Fruit fly (Drosophila melanogaster) whole organism, embryonic: ENCODE results near the gene Cpr65Av.

Experiments used
- Aef1 ChIP-seq: fragments of 200-800 bp; sonication (Bioruptor generic); IDR thresholded peaks from 3 replicates; pipeline ENCODE4 v1.3.6; 2022; ENCODE audit warnings: missing biosample characterization, missing genetic modification characterization
- Bgb ChIP-seq: fragments of 200-800 bp; sonication (Bioruptor generic); IDR thresholded peaks from 2 replicates; pipeline ENCODE4 v1.3.6; 2022; ENCODE audit warnings: missing biosample characterization, missing genetic modification characterization; ENCODE audit not compliant: partially characterized antibody
- BtbVII ChIP-seq: fragments of 200-800 bp; sonication (Bioruptor generic); optimal IDR thresholded peaks from 3 replicates; lab custom pipeline; 2017; ENCODE audit warnings: missing biosample characterization, mild to moderate bottlenecking, missing genetic modification characterization
- CG11247 ChIP-seq: fragments of 200-800 bp; sonication (Bioruptor generic); IDR thresholded peaks from 2 replicates; pipeline ENCODE4 v1.3.6; 2022; ENCODE audit warnings: missing biosample characterization, missing genetic modification characterization
- CG11456 ChIP-seq: fragments of 200-800 bp; sonication (Bioruptor generic); IDR thresholded peaks from 3 replicates; pipeline ENCODE4 v1.3.6; 2022; ENCODE audit warnings: missing biosample characterization, missing genetic modification characterization
- CG11504 ChIP-seq: fragments of 200-800 bp; sonication (Bioruptor generic); optimal IDR thresholded peaks from 3 replicates; lab custom pipeline; 2019; ENCODE audit warnings: missing biosample characterization, mild to moderate bottlenecking, missing genetic modification characterization, moderate library complexity
- CG11560 ChIP-seq: fragments of 200-800 bp; sonication (Bioruptor generic); IDR thresholded peaks from 3 replicates; pipeline ENCODE4 v1.3.6; 2022; ENCODE audit warnings: missing biosample characterization, missing genetic modification characterization
- CG12659 ChIP-seq: fragments of 200-800 bp; sonication (Bioruptor generic); optimal IDR thresholded peaks from 3 replicates; lab custom pipeline; 2017; ENCODE audit warnings: mild to moderate bottlenecking, missing biosample characterization, missing genetic modification reagents, missing genetic modification characterization
- CG15073 ChIP-seq: fragments of 200-800 bp; sonication (Bioruptor generic); optimal IDR thresholded peaks from 2 replicates; lab custom pipeline; 2016; ENCODE audit warnings: missing biosample characterization, missing genetic modification characterization
- CG32532 ChIP-seq: fragments of 200-800 bp; sonication (Bioruptor generic); IDR thresholded peaks from 2 replicates; pipeline ENCODE4 v1.3.6; 2022; ENCODE audit warnings: missing biosample characterization, missing genetic modification characterization
- CG3838 ChIP-seq: fragments of 200-800 bp; sonication (Bioruptor generic); optimal IDR thresholded peaks from 3 replicates; lab custom pipeline; 2016; ENCODE audit warnings: missing biosample characterization, missing genetic modification characterization
- CG4404 ChIP-seq: fragments of 200-800 bp; sonication (Bioruptor generic); IDR thresholded peaks from 2 replicates; pipeline ENCODE4 v1.3.6; 2022; ENCODE audit warnings: missing biosample characterization, missing genetic modification characterization
- CG4707 ChIP-seq: fragments of 200-800 bp; sonication (Bioruptor generic); optimal IDR thresholded peaks from 2 replicates; lab custom pipeline; 2018; ENCODE audit warnings: missing biosample characterization, mild to moderate bottlenecking, missing genetic modification characterization, moderate library complexity
- CG4820 ChIP-seq: fragments of 200-800 bp; sonication (Bioruptor generic); optimal IDR thresholded peaks from 3 replicates; lab custom pipeline; 2016; ENCODE audit warnings: missing biosample characterization, missing genetic modification characterization
- CG4854 ChIP-seq: fragments of 200-800 bp; sonication (Bioruptor generic); optimal IDR thresholded peaks from 2 replicates; lab custom pipeline; 2016; ENCODE audit warnings: missing biosample characterization, missing genetic modification characterization, inconsistent platforms
- CG6175 ChIP-seq: fragments of 200-800 bp; sonication (Bioruptor generic); IDR thresholded peaks from 3 replicates; pipeline ENCODE4 v1.3.6; 2022; ENCODE audit warnings: missing biosample characterization, missing genetic modification characterization
- CG6654 ChIP-seq: fragments of 200-800 bp; sonication (Bioruptor generic); optimal IDR thresholded peaks from 2 replicates; lab custom pipeline; 2017; ENCODE audit warnings: missing biosample characterization, mild to moderate bottlenecking, missing genetic modification characterization
- CG6683 ChIP-seq: fragments of 200-800 bp; sonication (Bioruptor generic); optimal IDR thresholded peaks from 2 replicates; lab custom pipeline; 2017; ENCODE audit warnings: missing biosample characterization, mild to moderate bottlenecking, missing genetic modification characterization, missing genetic modification reagents
- CG6765 ChIP-seq: fragments of 200-800 bp; sonication (Bioruptor generic); optimal IDR thresholded peaks from 3 replicates; lab custom pipeline; 2017; ENCODE audit warnings: missing biosample characterization, mild to moderate bottlenecking, missing genetic modification characterization
- CG7271 ChIP-seq: fragments of 200-800 bp; sonication (Bioruptor generic); optimal IDR thresholded peaks from 2 replicates; lab custom pipeline; 2018; ENCODE audit warnings: missing biosample characterization, mild to moderate bottlenecking, missing genetic modification characterization, moderate library complexity
- CG7556 ChIP-seq: fragments of 200-800 bp; sonication (Bioruptor generic); optimal IDR thresholded peaks from 2 replicates; lab custom pipeline; 2017; ENCODE audit warnings: missing biosample characterization, mild to moderate bottlenecking, missing genetic modification characterization
- CG8765 ChIP-seq: fragments of 200-800 bp; sonication (Bioruptor generic); IDR thresholded peaks from 2 replicates; pipeline ENCODE4 v1.3.6; 2022; ENCODE audit warnings: missing biosample characterization, missing genetic modification characterization
- CTCF ChIP-seq: fragments of 200-800 bp; sonication (Bioruptor generic); optimal IDR thresholded peaks from 2 replicates; lab custom pipeline; 2017; ENCODE audit warnings: missing biosample characterization, mild to moderate bottlenecking, missing genetic modification characterization, moderate library complexity
- E2f2 ChIP-seq: fragments of 200-800 bp; sonication (Bioruptor generic); IDR thresholded peaks from 2 replicates; pipeline ENCODE4 v1.3.6; 2022; ENCODE audit warnings: missing biosample characterization, missing genetic modification characterization
- Gug ChIP-seq: fragments of 200-800 bp; sonication (Bioruptor generic); IDR thresholded peaks from 4 replicates; pipeline ENCODE4 v1.3.6; 2022; ENCODE audit warnings: missing biosample characterization, missing genetic modification characterization
- HLH3B ChIP-seq: fragments of 200-800 bp; sonication (Bioruptor generic); IDR thresholded peaks from 2 replicates; pipeline ENCODE4 v1.3.6; 2022; ENCODE audit warnings: missing biosample characterization, missing genetic modification characterization
- Hand ChIP-seq: fragments of 200-800 bp; sonication (Bioruptor generic); optimal IDR thresholded peaks from 2 replicates; lab custom pipeline; 2017; ENCODE audit warnings: mild to moderate bottlenecking, missing biosample characterization, missing genetic modification reagents, missing genetic modification characterization
- Hey ChIP-seq: fragments of 200-800 bp; sonication (Bioruptor generic); optimal IDR thresholded peaks from 3 replicates; lab custom pipeline; 2018; ENCODE audit warnings: missing biosample characterization, mild to moderate bottlenecking, missing genetic modification characterization
- Hsf ChIP-seq: fragments of 200-800 bp; sonication (Bioruptor generic); optimal IDR thresholded peaks from 3 replicates; lab custom pipeline; 2016; ENCODE audit warnings: missing biosample characterization, missing genetic modification characterization
- MESR4 ChIP-seq: fragments of 200-800 bp; sonication (Bioruptor generic); optimal IDR thresholded peaks from 2 replicates; lab custom pipeline; 2018; ENCODE audit warnings: missing biosample characterization, mild to moderate bottlenecking, missing genetic modification characterization, moderate library complexity
- Med ChIP-seq: fragments of 200-800 bp; sonication (Bioruptor generic); peaks from one replicate; lab custom pipeline; 2016; ENCODE audit warnings: missing biosample characterization, missing genetic modification characterization, mild to moderate bottlenecking, inconsistent platforms, moderate library complexity
- NC2β ChIP-seq: fragments of 200-800 bp; sonication (Bioruptor generic); optimal IDR thresholded peaks from 2 replicates; lab custom pipeline; 2016; ENCODE audit warnings: missing biosample characterization, missing genetic modification characterization
- Vsx1 ChIP-seq: fragments of 200-800 bp; sonication (Bioruptor generic); optimal IDR thresholded peaks from 2 replicates; lab custom pipeline; 2017; ENCODE audit warnings: missing biosample characterization, mild to moderate bottlenecking, missing genetic modification characterization, missing genetic modification reagents
- abd-A ChIP-seq: fragments of 200-800 bp; sonication (Bioruptor generic); optimal IDR thresholded peaks from 3 replicates; lab custom pipeline; 2019; ENCODE audit warnings: missing biosample characterization, mild to moderate bottlenecking, missing genetic modification characterization, moderate library complexity
- bbx ChIP-seq: fragments of 200-800 bp; sonication (Bioruptor generic); IDR thresholded peaks from 2 replicates; pipeline ENCODE4 v1.3.6; 2022; ENCODE audit warnings: missing biosample characterization, missing genetic modification characterization; ENCODE audit not compliant: partially characterized antibody
- cwo ChIP-seq: fragments of 200-800 bp; sonication (Bioruptor generic); optimal IDR thresholded peaks from 3 replicates; lab custom pipeline; 2017; ENCODE audit warnings: missing biosample characterization, missing genetic modification characterization, mild to moderate bottlenecking, moderate library complexity, missing genetic modification reagents
- da ChIP-seq: fragments of 200-800 bp; sonication (Bioruptor generic); optimal IDR thresholded peaks from 2 replicates; lab custom pipeline; 2016; ENCODE audit warnings: missing biosample characterization, missing genetic modification characterization
- dati ChIP-seq: fragments of 200-800 bp; sonication (Bioruptor generic); IDR thresholded peaks from 2 replicates; pipeline ENCODE4 v1.3.6; 2022; ENCODE audit warnings: missing biosample characterization, missing genetic modification characterization
- dysf ChIP-seq: fragments of 200-800 bp; sonication (Bioruptor generic); IDR thresholded peaks from 3 replicates; pipeline ENCODE4 v1.3.6; 2022; ENCODE audit warnings: missing biosample characterization, missing genetic modification characterization
- eve ChIP-seq, 2 experiments: fragments of >200 bp; optimal IDR thresholded peaks; 2 replicates each; lab custom pipeline; 2017; ENCODE audit warnings: missing biosample characterization in 2 of 2, missing genetic modification characterization in 2 of 2
- eyg ChIP-seq: fragments of 200-800 bp; sonication (Bioruptor generic); optimal IDR thresholded peaks from 3 replicates; lab custom pipeline; 2016; ENCODE audit warnings: missing biosample characterization, missing genetic modification characterization
- hkb ChIP-seq, 2 experiments: fragments of 200-800 bp in 1 of 2; fragments of >200 bp in 1 of 2; sonication (Bioruptor generic) in 1 of 2; IDR thresholded peaks in 1 of 2; optimal IDR thresholded peaks in 1 of 2; 2 replicates each; pipeline versions ENCODE4 v1.3.6 to Lab custom; 2017 to 2022; ENCODE audit warnings: missing biosample characterization in 1 of 2, missing genetic modification characterization in 1 of 2
- kay ChIP-seq: fragments of 200-800 bp; sonication (Bioruptor generic); optimal IDR thresholded peaks from 2 replicates; lab custom pipeline; 2016; ENCODE audit warnings: missing biosample characterization, missing genetic modification characterization
- pan ChIP-seq, 4 experiments: fragments of >200 bp in 3 of 4; fragments of 200-800 bp in 1 of 4; sonication (Bioruptor generic) in 1 of 4; optimal IDR thresholded peaks in 3 of 4; IDR thresholded peaks in 1 of 4; 2 replicates each; pipeline versions ENCODE4 v1.3.6 to Lab custom; 2017 to 2022; ENCODE audit warnings: missing biosample characterization in 2 of 4, missing genetic modification characterization in 2 of 4, mixed read lengths in 1 of 4
- rib ChIP-seq: fragments of 200-800 bp; sonication (Bioruptor generic); IDR thresholded peaks from 2 replicates; pipeline ENCODE4 v1.3.6; 2022; ENCODE audit warnings: missing biosample characterization, missing genetic modification characterization
- scrt ChIP-seq: fragments of 200-800 bp; sonication (Bioruptor generic); optimal IDR thresholded peaks from 2 replicates; lab custom pipeline; 2018; ENCODE audit warnings: missing biosample characterization, mild to moderate bottlenecking, missing genetic modification characterization, moderate library complexity
- slbo ChIP-seq: fragments of 200-800 bp; sonication (Bioruptor generic); IDR thresholded peaks from 2 replicates; pipeline ENCODE4 v1.3.6; 2022; ENCODE audit warnings: missing biosample characterization, missing genetic modification characterization
- twi ChIP-seq: fragments of 200-800 bp; optimal IDR thresholded peaks from 2 replicates; lab custom pipeline; 2019; ENCODE audit warnings: missing biosample characterization, mild to moderate bottlenecking, missing genetic modification characterization, moderate library complexity
- unpg ChIP-seq: fragments of 200-800 bp; sonication (Bioruptor generic); optimal IDR thresholded peaks from 3 replicates; lab custom pipeline; 2018; ENCODE audit warnings: missing biosample characterization, mild to moderate bottlenecking, missing genetic modification characterization, moderate library complexity

Gene Cpr65Av

DNA sequence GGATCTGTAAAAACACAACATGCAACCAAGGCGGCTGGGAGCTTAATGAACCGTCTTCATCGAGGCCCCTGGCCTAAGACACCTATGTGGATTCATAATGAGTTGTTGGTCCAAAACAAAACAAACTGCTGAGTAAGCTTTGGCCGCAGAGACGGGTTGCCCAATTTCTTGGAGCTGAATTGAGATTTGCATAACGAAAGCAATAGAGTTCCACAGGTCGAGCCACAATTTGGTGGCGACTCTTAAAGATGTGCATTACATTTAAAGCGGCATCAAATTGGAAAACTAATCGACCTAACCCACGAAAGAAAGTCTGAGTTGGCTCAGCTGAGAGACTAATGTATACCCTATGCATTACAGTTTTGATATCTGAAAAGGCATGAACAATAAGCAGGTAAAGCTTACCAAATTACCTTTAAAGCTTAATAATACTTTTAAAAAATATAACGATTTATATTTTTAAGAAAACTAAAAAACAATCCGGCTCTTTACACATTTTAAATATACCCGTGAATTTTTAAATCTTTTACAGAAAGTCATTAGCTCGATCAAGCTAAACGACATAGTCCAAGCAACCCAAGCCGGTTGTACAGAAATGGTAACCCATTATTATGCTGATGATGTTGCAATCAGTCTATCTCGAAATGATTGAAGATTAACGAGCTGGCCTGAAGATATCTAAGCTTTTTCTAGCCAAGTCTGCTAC is 17.7 kb upstream of the Cpr65Av start, which contains the start of gene CG13297 (continued):
- TF ChIP-seq BtbVII (GFP tag; lab: Kevin White, UChicago) (no peak), Hsf (GFP tag; lab: Kevin White, UChicago) (no peak), CG6683 (GFP tag; lab: Kevin White, UChicago) (no peak), rib (GFP tag; lab: Robert Waterston, UW) (no peak), MESR4 (GFP tag; lab: Kevin White, UChicago) (no peak), CG7271 (tag; lab: Kevin White, UChicago) (no peak), CG11504 (tag; lab: Kevin White, UChicago) (peak; percentile 86), dysf (GFP tag; lab: Robert Waterston, UW) (peak; percentile 57; the same call in 2 of the 3 replicates), CG6654 (GFP tag; lab: Kevin White, UChicago) (no peak), CG6175 (GFP tag; lab: Robert Waterston, UW) (no peak), CG8765 (GFP tag; lab: Robert Waterston, UW) (no peak), CG4707 (no peak), CG7556 (GFP tag; lab: Kevin White, UChicago) (peak; percentile 55), dati (no peak), hkb (optimal IDR thresholded peaks at IDR 0.05; lab: Kevin White, UChicago) (no peak), hkb (GFP tag; IDR thresholded peaks at IDR 0.05; lab: Robert Waterston, UW) (peak; percentile 65; the same call in 1 of the 2 replicates), CG11560 (tag; lab: Robert Waterston, UW) (no peak), Gug (GFP tag; lab: Robert Waterston, UW) (no peak), eyg (GFP tag; lab: Kevin White, UChicago) (no peak), NC2β (GFP tag; lab: Kevin White, UChicago) (no peak), unpg (peak; percentile 54), Bgb (no peak), Med (GFP tag; lab: Kevin White, UChicago) (peak; percentile 1), CG11456 (GFP tag; lab: Robert Waterston, UW) (no peak), da (GFP tag; lab: Kevin White, UChicago) (no peak), CG15073 (GFP tag; lab: Kevin White, UChicago) (no peak), kay (GFP tag; lab: Kevin White, UChicago) (no peak), CG4404 (GFP tag; lab: Robert Waterston, UW) (no peak), CG6765 (GFP tag; lab: Kevin White, UChicago) (no peak), CG4854 (no peak), CG12659 (GFP tag; lab: Kevin White, UChicago) (peak; percentile 27), pan (optimal IDR thresholded peaks at IDR 0.05; lab: Kevin White, UChicago) (no peak), pan (GFP tag; optimal IDR thresholded peaks at IDR 0.05 in 1 of 2, IDR thresholded peaks at IDR 0.05 in 1 of 2) (peak in 1 of 2 experiments; percentile 74), abd-A (peak; percentile 88), Hand (GFP tag; lab: Kevin White, UChicago) (no peak), CG32532 (GFP tag; lab: Robert Waterston, UW) (no peak), CTCF (GFP tag; lab: Kevin White, UChicago) (no peak), CG11247 (GFP tag; lab: Robert Waterston, UW) (no peak), HLH3B (GFP tag; lab: Robert Waterston, UW) (peak; percentile 62), twi (tag; lab: Kevin White, UChicago) (no peak), Aef1 (GFP tag; lab: Robert Waterston, UW) (peak; percentile 48; the same call in 2 of the 3 replicates), scrt (GFP tag; lab: Kevin White, UChicago) (peak; percentile 26), Vsx1 (GFP tag; lab: Kevin White, UChicago) (peak; percentile 46), CG4820 (GFP tag; lab: Kevin White, UChicago) (peak; percentile 32), Hey (no peak), CG3838 (GFP tag; lab: Kevin White, UChicago) (no peak), cwo (GFP tag; lab: Kevin White, UChicago) (no peak), eve (GFP tag; optimal IDR thresholded peaks at IDR 0.05; lab: Kevin White, UChicago) (peak in 1 of 2 experiments; percentile 48), E2f2 (GFP tag; lab: Robert Waterston, UW) (0 out of 2 replicates have a peak, but pooled peaks have one; percentile 10), slbo (GFP tag; lab: Robert Waterston, UW) (no peak), bbx (GFP tag; lab: Robert Waterston, UW) (no peak)
